Worm (Caenorhabditis elegans) whole organism, L4 larva: ENCODE measurements around the gene mrpl-22.

Source experiments
- F26F4.8 ChIP-seq: fragments of 200-800 bp; sonication (Bioruptor generic); conservative IDR thresholded peaks from 2 replicates; pipeline ENCODE4 v1.3.6; 2022; ENCODE audit warnings: missing genetic modification characterization, missing compliant biosample characterization
- F49E8.2 ChIP-seq: sonication (generic microtip); optimal IDR thresholded peaks from 2 replicates; lab custom pipeline; 2016; ENCODE audit warnings: missing compliant biosample characterization, mild to moderate bottlenecking, missing genetic modification characterization, borderline replicate concordance
- R02D3.7 ChIP-seq: fragments of 150-350 bp; sonication (generic microtip); optimal IDR thresholded peaks from 3 replicates; lab custom pipeline; 2014; ENCODE audit warnings: missing biosample characterization, missing genetic modification characterization
- T26A8.4 ChIP-seq: fragments of 200-800 bp; sonication (Bioruptor generic); IDR thresholded peaks from 2 replicates; pipeline ENCODE4 v1.3.6; 2022; ENCODE audit warnings: missing genetic modification characterization, missing compliant biosample characterization
- Y105C5A.15 ChIP-seq: fragments of 200-800 bp; sonication (Bioruptor generic); IDR thresholded peaks from 2 replicates; pipeline ENCODE4 v1.3.6; 2022; ENCODE audit warnings: missing genetic modification characterization, missing compliant biosample characterization
- aha-1 ChIP-seq: fragments of 150-350 bp; peaks from one replicate; lab custom pipeline; 2014; ENCODE audit warnings: missing biosample characterization, missing genetic modification characterization
- aly-2 ChIP-seq: sonication (generic microtip); optimal IDR thresholded peaks from 2 replicates; lab custom pipeline; 2018; ENCODE audit warnings: missing biosample characterization, missing genetic modification characterization
- ama-1 ChIP-seq: fragments of 150-350 bp; optimal IDR thresholded peaks from 2 replicates; lab custom pipeline; 2014; ENCODE audit warnings: inconsistent platforms, mixed read lengths
- arid-1 ChIP-seq: fragments of 200-800 bp; sonication (Bioruptor generic); conservative IDR thresholded peaks from 2 replicates; pipeline ENCODE4 v1.3.6; 2022; ENCODE audit warnings: missing genetic modification reagents, missing genetic modification characterization, missing compliant biosample characterization
- attf-4 ChIP-seq: sonication (generic microtip); optimal IDR thresholded peaks from 3 replicates; lab custom pipeline; 2017; ENCODE audit warnings: missing biosample characterization, missing genetic modification characterization
- ceh-82 ChIP-seq: sonication (generic microtip); optimal IDR thresholded peaks from 2 replicates; lab custom pipeline; 2017; ENCODE audit warnings: missing biosample characterization, missing genetic modification characterization
- ces-1 ChIP-seq: fragments of 150-350 bp; sonication (generic microtip); optimal IDR thresholded peaks from 4 replicates; lab custom pipeline; 2014; ENCODE audit warnings: missing biosample characterization, missing genetic modification reagents, missing genetic modification characterization
- cey-2 ChIP-seq: sonication (generic microtip); optimal IDR thresholded peaks from 3 replicates; lab custom pipeline; 2017; ENCODE audit warnings: missing genetic modification characterization, mild to moderate bottlenecking, missing compliant biosample characterization, antibody characterized with exemption, borderline replicate concordance; ENCODE audit not compliant: insufficient read depth
- daf-12 ChIP-seq: fragments of 150-350 bp; optimal IDR thresholded peaks from 2 replicates; lab custom pipeline; 2014; ENCODE audit warnings: missing biosample characterization, missing genetic modification reagents, missing genetic modification characterization
- daf-16 ChIP-seq, 3 experiments: sonication (generic microtip); optimal IDR thresholded peaks; 2 replicates each; lab custom pipeline; 2016 to 2017; ENCODE audit warnings: missing genetic modification characterization in 3 of 3, missing genetic modification reagents in 3 of 3, mild to moderate bottlenecking in 2 of 3, missing compliant biosample characterization in 2 of 3, missing biosample characterization in 1 of 3, moderate library complexity in 1 of 3
- duxl-1 ChIP-seq: sonication (generic microtip); optimal IDR thresholded peaks from 2 replicates; lab custom pipeline; 2016; ENCODE audit warnings: mild to moderate bottlenecking, missing genetic modification characterization, moderate library complexity, missing compliant biosample characterization; ENCODE audit not compliant: poor library complexity
- hif-1 ChIP-seq, 2 experiments: sonication (generic microtip); optimal IDR thresholded peaks; 2 replicates each; lab custom pipeline; 2016 to 2017; ENCODE audit warnings: missing compliant biosample characterization in 2 of 2, missing genetic modification characterization in 2 of 2, missing genetic modification reagents in 2 of 2, missing genotype in 2 of 2, mild to moderate bottlenecking in 1 of 2
- hlh-11 ChIP-seq: fragments of 200-800 bp; sonication (Bioruptor generic); optimal IDR thresholded peaks from 2 replicates; lab custom pipeline; 2018; ENCODE audit warnings: mild to moderate bottlenecking, missing genetic modification characterization, missing compliant biosample characterization
- hmg-1.1 ChIP-seq: fragments of 200-800 bp; sonication (Bioruptor generic); IDR thresholded peaks from 2 replicates; pipeline ENCODE4 v1.3.6; 2022; ENCODE audit warnings: missing genetic modification reagents, missing genetic modification characterization, missing compliant biosample characterization
- lin-1 ChIP-seq: fragments of 200-800 bp; sonication (Bioruptor generic); IDR thresholded peaks from 2 replicates; pipeline ENCODE4 v1.3.6; 2022; ENCODE audit warnings: missing genetic modification reagents, missing genetic modification characterization, missing compliant biosample characterization
- lin-13 ChIP-seq: fragments of 150-350 bp; optimal IDR thresholded peaks from 2 replicates; lab custom pipeline; 2014; ENCODE audit warnings: missing biosample characterization, missing genetic modification reagents, missing genetic modification characterization
- lin-29 ChIP-seq: fragments of 200-800 bp; sonication (Bioruptor generic); IDR thresholded peaks from 2 replicates; pipeline ENCODE4 v1.3.6; 2022; ENCODE audit warnings: missing genetic modification reagents, missing genetic modification characterization, missing compliant biosample characterization
- lin-38 ChIP-seq: fragments of 200-800 bp; sonication (Bioruptor generic); IDR thresholded peaks from 2 replicates; pipeline ENCODE4 v1.3.6; 2022; ENCODE audit warnings: missing genetic modification reagents, missing genetic modification characterization, missing compliant biosample characterization
- lir-3 ChIP-seq: sonication (generic microtip); optimal IDR thresholded peaks from 2 replicates; lab custom pipeline; 2016; ENCODE audit warnings: mild to moderate bottlenecking, missing genetic modification characterization, missing compliant biosample characterization
- lsy-2 ChIP-seq, 2 experiments: fragments of 150-350 bp in 1 of 2; sonication (generic microtip) in 1 of 2; optimal IDR thresholded peaks; 2 replicates each; lab custom pipeline; 2014 to 2017; ENCODE audit warnings: missing biosample characterization in 2 of 2, missing genetic modification characterization in 2 of 2
- madf-5 ChIP-seq, 2 experiments: fragments of 200-800 bp; sonication (Bioruptor generic); IDR thresholded peaks; 2 replicates each; pipeline ENCODE4 v1.3.6; 2022; ENCODE audit warnings: missing compliant biosample characterization in 2 of 2, missing genetic modification characterization in 2 of 2
- madf-9 ChIP-seq: fragments of 200-800 bp; sonication (Bioruptor generic); conservative IDR thresholded peaks from 2 replicates; pipeline ENCODE4 v1.3.6; 2022; ENCODE audit warnings: missing genetic modification reagents, missing genetic modification characterization, missing compliant biosample characterization
- mdl-1 ChIP-seq, 2 experiments: fragments of 150-350 bp in 1 of 2; sonication (generic microtip) in 1 of 2; optimal IDR thresholded peaks; 2 replicates each; lab custom pipeline; 2014 to 2017; ENCODE audit warnings: missing biosample characterization in 2 of 2, missing genetic modification characterization in 2 of 2
- mep-1 ChIP-seq: fragments of 150-350 bp; sonication (generic microtip); optimal IDR thresholded peaks from 3 replicates; lab custom pipeline; 2014; ENCODE audit warnings: missing biosample characterization, missing genetic modification characterization
- mes-2 ChIP-seq: sonication (generic microtip); optimal IDR thresholded peaks from 2 replicates; lab custom pipeline; 2016; ENCODE audit warnings: missing genotype, mild to moderate bottlenecking, missing genetic modification characterization, missing compliant biosample characterization; ENCODE audit not compliant: poor library complexity, severe bottlenecking
- nhr-237 ChIP-seq: sonication (generic microtip); optimal IDR thresholded peaks from 2 replicates; lab custom pipeline; 2017; ENCODE audit warnings: missing biosample characterization, missing genetic modification characterization
- nhr-28 ChIP-seq: fragments of 150-350 bp; optimal IDR thresholded peaks from 2 replicates; lab custom pipeline; 2014; ENCODE audit warnings: missing biosample characterization, missing genetic modification characterization
- nhr-6 ChIP-seq: fragments of 150-350 bp; optimal IDR thresholded peaks from 2 replicates; lab custom pipeline; 2014; ENCODE audit warnings: missing biosample characterization, missing genetic modification characterization
- nhr-77 ChIP-seq: fragments of 150-350 bp; optimal IDR thresholded peaks from 2 replicates; lab custom pipeline; 2014; ENCODE audit warnings: missing biosample characterization, missing genetic modification characterization
- pha-4 ChIP-seq, 2 experiments: fragments of 150-350 bp in 1 of 2; fragments of 200-800 bp in 1 of 2; sonication (Bioruptor generic) in 1 of 2; IDR thresholded peaks in 1 of 2; optimal IDR thresholded peaks in 1 of 2; 2 replicates each; pipeline versions ENCODE4 v1.3.6 to Lab custom; 2014 to 2022; ENCODE audit warnings: missing genetic modification characterization in 2 of 2, missing genetic modification reagents in 2 of 2, missing biosample characterization in 1 of 2, missing compliant biosample characterization in 1 of 2
- saeg-2 ChIP-seq: fragments of 200-800 bp; sonication (Bioruptor generic); IDR thresholded peaks from 2 replicates; pipeline ENCODE4 v1.3.6; 2022; ENCODE audit warnings: missing genetic modification reagents, missing genetic modification characterization, missing compliant biosample characterization
- sdz-12 ChIP-seq: fragments of 200-800 bp; sonication (Bioruptor generic); optimal IDR thresholded peaks from 2 replicates; lab custom pipeline; 2018; ENCODE audit warnings: mild to moderate bottlenecking, missing genetic modification characterization, missing compliant biosample characterization
- spr-1 ChIP-seq: sonication (generic microtip); optimal IDR thresholded peaks from 2 replicates; lab custom pipeline; 2016; ENCODE audit warnings: mild to moderate bottlenecking, missing genetic modification characterization, missing compliant biosample characterization
- unc-62 ChIP-seq, 3 experiments: fragments of 150-350 bp in 1 of 3; sonication (generic microtip); optimal IDR thresholded peaks in 2 of 3; peaks in 1 of 3; 1 replicate in 1 of 3; 2 replicates in 2 of 3; lab custom pipeline; 2014 to 2017; ENCODE audit warnings: missing biosample characterization in 3 of 3, missing genetic modification characterization in 3 of 3, missing genetic modification reagents in 3 of 3, missing genotype in 1 of 3
- zag-1 ChIP-seq: fragments of 150-350 bp; optimal IDR thresholded peaks from 2 replicates; lab custom pipeline; 2014; ENCODE audit warnings: missing biosample characterization, missing genetic modification characterization
- zfp-3 ChIP-seq: fragments of 200-800 bp; sonication (Bioruptor generic); conservative IDR thresholded peaks from 2 replicates; pipeline ENCODE4 v1.3.6; 2022; ENCODE audit warnings: missing genetic modification reagents, missing genetic modification characterization, missing compliant biosample characterization
- zip-11 ChIP-seq: fragments of 200-800 bp; sonication (Bioruptor generic); IDR thresholded peaks from 2 replicates; pipeline ENCODE4 v1.3.6; 2022; ENCODE audit warnings: missing genetic modification characterization, missing compliant biosample characterization

The mrpl-22 gene

ce11 chrIII:10592729-10593128, 22.5 kb upstream of the mrpl-22 start, which contains the start of gene Y45F3A.8:
Gene Y45F3A.8 (minus strand): TSS chrIII:10592829.
- TF ChIP-seq hlh-11 (tag; lab: Kevin White, UChicago) (no peak), sdz-12 (no peak), madf-5 (GFP tag; IDR thresholded peaks at IDR 0.05; lab: Robert Waterston, UW) (no peak), lin-13 (no peak), ceh-82 (tag; lab: Kevin White, UChicago) (no peak), aha-1 (no peak), saeg-2 (GFP tag; lab: Robert Waterston, UW) (no peak)
- TF ChIP-seq, all 104 proteins: peak for 0

DNA sequence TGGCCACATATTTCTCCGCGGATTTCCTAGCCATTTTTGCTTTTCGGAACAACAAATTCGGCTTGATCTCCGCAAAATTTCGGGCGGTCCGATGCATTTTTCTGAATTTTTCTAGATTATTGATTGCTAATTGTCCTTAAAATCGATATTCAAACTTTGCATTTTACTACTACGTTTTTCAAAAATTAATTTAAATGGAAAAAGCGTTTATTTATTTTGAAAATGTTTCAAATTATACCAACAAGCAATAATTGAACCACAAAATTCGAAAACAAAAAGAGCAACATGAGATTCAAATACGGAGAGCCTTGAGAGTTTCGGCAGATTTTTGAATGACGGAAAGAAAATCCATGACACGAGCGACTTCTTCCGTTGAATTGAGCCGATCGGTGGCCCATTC, 20.2 kb upstream of the mrpl-22 start, which contains the start of gene Y45F3A.9:
Gene Y45F3A.9 (minus strand): TSS at position 101 of the 400 bp plus-strand sequence.
- TF ChIP-seq zfp-3 (GFP tag; lab: Robert Waterston, UW) (no peak), F49E8.2 (tag; lab: Kevin White, UChicago) (no peak), hlh-11 (tag; lab: Kevin White, UChicago) (no peak), aha-1 (peak; percentile 31), ama-1 (lab: Kevin White, UChicago) (peak; percentile 37), lin-29 (GFP tag; lab: Robert Waterston, UW) (no peak), Y105C5A.15 (GFP tag; lab: Robert Waterston, UW) (no peak)

DNA sequence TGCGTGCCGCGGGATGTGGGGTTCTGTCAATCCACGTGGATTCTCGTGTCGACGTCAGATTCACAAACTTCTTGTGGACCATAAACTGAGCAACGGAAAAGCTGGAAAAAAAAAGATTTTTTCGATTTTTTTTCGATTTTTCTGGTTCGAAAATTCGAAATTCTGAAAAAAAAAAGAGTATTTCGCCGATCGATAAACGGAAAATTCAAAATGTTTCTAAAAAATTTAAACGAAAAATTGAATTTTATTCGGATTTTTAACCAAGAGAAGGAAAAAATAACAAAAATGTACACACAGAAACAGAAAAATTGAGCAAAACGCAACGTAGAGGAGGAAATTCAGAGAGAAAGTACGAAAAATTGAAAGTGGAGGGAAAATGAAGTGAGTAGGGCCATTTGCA, 18.9 kb upstream of the mrpl-22 start, which contains the start of gene Y39A1A.3:
Gene Y39A1A.3 (minus strand): TSS at position 101 of the 400 bp plus-strand sequence.
- TF ChIP-seq ces-1 (GFP tag; lab: Kevin White, UChicago): no peak
- TF ChIP-seq cey-2 (tag; lab: Kevin White, UChicago): no peak
- TF ChIP-seq mep-1 (tag; lab: Kevin White, UChicago): peak; percentile 6
- TF ChIP-seq ama-1 (lab: Kevin White, UChicago): peak; percentile 53
- TF ChIP-seq R02D3.7 (tag; lab: Kevin White, UChicago): no peak
- TF ChIP-seq F26F4.8 (GFP tag; lab: Robert Waterston, UW): no peak
- TF ChIP-seq lin-13: no peak
- no peak for TF ChIP-seq spr-1 (tag; lab: Kevin White, UChicago)
- TF ChIP-seq daf-12 (tag; lab: Kevin White, UChicago): no peak
- no peak for TF ChIP-seq nhr-6 (tag; lab: Kevin White, UChicago)
- TF ChIP-seq zag-1 (tag; lab: Kevin White, UChicago): no peak

- peak; percentile 66 for TF ChIP-seq lin-13
- TF ChIP-seq madf-9 (GFP tag; lab: Robert Waterston, UW): 0 out of 2 replicates have a peak, but pooled peaks have one; percentile 32
- no peak for TF ChIP-seq lin-1 (GFP tag; lab: Robert Waterston, UW)
- TF ChIP-seq aly-2 (tag; lab: Kevin White, UChicago): no peak
- TF ChIP-seq mes-2 (tag; lab: Kevin White, UChicago): peak; percentile 78
- peak; percentile 94 for TF ChIP-seq aha-1
- peak; percentile 14 for TF ChIP-seq nhr-77 (tag; lab: Kevin White, UChicago)
- peak; percentile 74 for TF ChIP-seq hmg-1.1 (GFP tag; lab: Robert Waterston, UW)
- peak in 1 of 2 experiments; percentile 50 for TF ChIP-seq mdl-1 (tag; optimal IDR thresholded peaks at IDR 0.05; lab: Kevin White, UChicago)
- TF ChIP-seq zip-11 (GFP tag; lab: Robert Waterston, UW): no peak
- peak in 1 of 2 experiments; percentile 81 for TF ChIP-seq lsy-2 (tag; optimal IDR thresholded peaks at IDR 0.05; lab: Kevin White, UChicago)
- TF ChIP-seq nhr-237 (tag; lab: Kevin White, UChicago): no peak
- TF ChIP-seq T26A8.4: peak; percentile 55; the same call in 1 of the 2 replicates
- peak in 1 of 2 experiments; percentile 44 for TF ChIP-seq hif-1 (tag; optimal IDR thresholded peaks at IDR 0.05; lab: Kevin White, UChicago)
- TF ChIP-seq daf-16 (GFP tag; optimal IDR thresholded peaks at IDR 0.05; lab: Kevin White, UChicago): no peak
- TF ChIP-seq daf-16 (tag; optimal IDR thresholded peaks at IDR 0.05; lab: Kevin White, UChicago): peak; percentile 70
- 0 out of 2 replicates have a peak, but pooled peaks have one; percentile 52 for TF ChIP-seq pha-4 (GFP tag; IDR thresholded peaks at IDR 0.05; lab: Robert Waterston, UW)
- TF ChIP-seq pha-4 (tag; optimal IDR thresholded peaks at IDR 0.05; lab: Kevin White, UChicago): peak; percentile 96
- TF ChIP-seq lin-38 (GFP tag; lab: Robert Waterston, UW): peak; percentile 62
- TF ChIP-seq lir-3: no peak
- TF ChIP-seq arid-1: peak; percentile 55; the same call in 1 of the 2 replicates
- TF ChIP-seq attf-4: no peak
- peak; percentile 84 for TF ChIP-seq nhr-6 (tag; lab: Kevin White, UChicago)
- peak; percentile 80 for TF ChIP-seq nhr-28 (tag; lab: Kevin White, UChicago)
- peak in 1 of 2 experiments; percentile 78 for TF ChIP-seq unc-62 (GFP tag; optimal IDR thresholded peaks at IDR 0.05 in 1 of 2; lab: Kevin White, UChicago)
- no peak for TF ChIP-seq unc-62 (tag; optimal IDR thresholded peaks at IDR 0.05; lab: Kevin White, UChicago)
- no peak for TF ChIP-seq lin-29 (GFP tag; lab: Robert Waterston, UW)
- TF ChIP-seq duxl-1 (tag; lab: Kevin White, UChicago): peak; percentile 31
These were observed 15.6 kb upstream of the mrpl-22 start for ce11 chrIII:10599699-10600098.
